Worm (Caenorhabditis elegans) whole organism, L3 larva: Measurements from ENCODE around the gene H03G16.5.

Source experiments
- R02D3.7 ChIP-seq: fragments of 150-350 bp; optimal IDR thresholded peaks from 2 replicates; lab custom pipeline; 2014; ENCODE audit warnings: missing biosample characterization, missing genetic modification characterization
- ama-1 ChIP-seq: fragments of 150-350 bp; optimal IDR thresholded peaks from 2 replicates; lab custom pipeline; 2018
- ceh-16 ChIP-seq: sonication (generic microtip); optimal IDR thresholded peaks from 2 replicates; lab custom pipeline; 2017; ENCODE audit warnings: missing biosample characterization, missing genetic modification characterization
- ceh-82 ChIP-seq: fragments of 150-350 bp; optimal IDR thresholded peaks from 2 replicates; lab custom pipeline; 2014; ENCODE audit warnings: missing biosample characterization, missing genetic modification characterization
- egl-27 ChIP-seq: sonication (generic microtip); optimal IDR thresholded peaks from 4 replicates; lab custom pipeline; 2017; ENCODE audit warnings: missing biosample characterization, missing genetic modification reagents, missing genetic modification characterization
- egl-5 ChIP-seq: fragments of 150-350 bp; optimal IDR thresholded peaks from 2 replicates; lab custom pipeline; 2017; ENCODE audit warnings: missing biosample characterization, missing genetic modification reagents, missing genetic modification characterization, inconsistent platforms
- elt-1 ChIP-seq: fragments of 150-350 bp; optimal IDR thresholded peaks from 2 replicates; lab custom pipeline; 2014; ENCODE audit warnings: missing biosample characterization, missing genetic modification characterization
- elt-2 ChIP-seq: sonication (generic microtip); optimal IDR thresholded peaks from 2 replicates; lab custom pipeline; 2016; ENCODE audit warnings: missing genetic modification reagents, mild to moderate bottlenecking, missing genetic modification characterization, missing compliant biosample characterization
- elt-3 ChIP-seq, 3 experiments: fragments of 150-350 bp in 1 of 3; sonication (generic microtip) in 2 of 3; optimal IDR thresholded peaks; 2 replicates in 2 of 3; 4 replicates in 1 of 3; lab custom pipeline; 2014 to 2017; ENCODE audit warnings: missing biosample characterization in 3 of 3, missing genetic modification characterization in 3 of 3
- eor-1 ChIP-seq, 2 experiments: fragments of 150-350 bp; optimal IDR thresholded peaks; 2 replicates each; lab custom pipeline; 2014 to 2018; ENCODE audit warnings: missing biosample characterization in 2 of 2, missing genetic modification characterization in 2 of 2
- fkh-2 ChIP-seq: fragments of 150-350 bp; optimal IDR thresholded peaks from 2 replicates; lab custom pipeline; 2014; ENCODE audit warnings: missing biosample characterization, missing genetic modification reagents, missing genetic modification characterization
- hmg-11 ChIP-seq: sonication (generic microtip); optimal IDR thresholded peaks from 2 replicates; lab custom pipeline; 2016; ENCODE audit warnings: missing genetic modification characterization, missing compliant biosample characterization
- lin-15B ChIP-seq: fragments of 150-350 bp; optimal IDR thresholded peaks from 2 replicates; lab custom pipeline; 2014; ENCODE audit warnings: missing biosample characterization, missing genetic modification characterization
- lin-39 ChIP-seq: fragments of 150-350 bp; optimal IDR thresholded peaks from 2 replicates; lab custom pipeline; 2018; ENCODE audit warnings: missing biosample characterization, missing genetic modification reagents, missing genetic modification characterization
- mdl-1 ChIP-seq: fragments of 150-350 bp; optimal IDR thresholded peaks from 2 replicates; lab custom pipeline; 2014; ENCODE audit warnings: missing biosample characterization, missing genetic modification characterization
- mml-1 ChIP-seq: fragments of 150-350 bp; sonication (generic microtip); optimal IDR thresholded peaks from 3 replicates; lab custom pipeline; 2014; ENCODE audit warnings: missing biosample characterization, missing genetic modification characterization
- nfya-1 ChIP-seq: sonication (generic microtip); optimal IDR thresholded peaks from 2 replicates; lab custom pipeline; 2017; ENCODE audit warnings: missing genetic modification characterization, mild to moderate bottlenecking, missing compliant biosample characterization, antibody characterized with exemption, moderate library complexity; ENCODE audit not compliant: insufficient read depth
- nhr-11 ChIP-seq: fragments of 150-350 bp; optimal IDR thresholded peaks from 2 replicates; lab custom pipeline; 2014; ENCODE audit warnings: missing biosample characterization, missing genetic modification characterization
- nhr-12 ChIP-seq: fragments of 150-350 bp; optimal IDR thresholded peaks from 2 replicates; lab custom pipeline; 2014; ENCODE audit warnings: missing biosample characterization, missing genetic modification characterization
- nhr-25 ChIP-seq: sonication (generic microtip); optimal IDR thresholded peaks from 2 replicates; lab custom pipeline; 2017; ENCODE audit warnings: missing biosample characterization, missing genetic modification characterization
- nhr-43 ChIP-seq: sonication (generic microtip); optimal IDR thresholded peaks from 2 replicates; lab custom pipeline; 2016; ENCODE audit warnings: mild to moderate bottlenecking, missing genetic modification characterization, missing compliant biosample characterization; ENCODE audit not compliant: poor library complexity, severe bottlenecking
- nhr-77 ChIP-seq: fragments of 150-350 bp; optimal IDR thresholded peaks from 2 replicates; lab custom pipeline; 2014; ENCODE audit warnings: missing biosample characterization, missing genetic modification characterization
- pha-4 ChIP-seq: fragments of 150-350 bp; optimal IDR thresholded peaks from 2 replicates; lab custom pipeline; 2014; ENCODE audit warnings: missing biosample characterization, missing genetic modification reagents, missing genetic modification characterization
- pqm-1 ChIP-seq: fragments of 150-350 bp; optimal IDR thresholded peaks from 2 replicates; lab custom pipeline; 2017; ENCODE audit warnings: missing biosample characterization, missing genetic modification characterization, inconsistent platforms
- sea-2 ChIP-seq: fragments of 150-350 bp; sonication (generic microtip); optimal IDR thresholded peaks from 4 replicates; lab custom pipeline; 2014; ENCODE audit warnings: missing biosample characterization, missing genetic modification reagents, missing genetic modification characterization
- snpc-4 ChIP-seq: fragments of 150-350 bp; optimal IDR thresholded peaks from 2 replicates; lab custom pipeline; 2014; ENCODE audit warnings: missing biosample characterization, missing genetic modification characterization
- tbx-2 ChIP-seq: sonication (generic microtip); optimal IDR thresholded peaks from 2 replicates; lab custom pipeline; 2016; ENCODE audit warnings: mild to moderate bottlenecking, missing genetic modification characterization, missing compliant biosample characterization
- unc-62 ChIP-seq: fragments of 150-350 bp; sonication (generic microtip); optimal IDR thresholded peaks from 4 replicates; lab custom pipeline; 2014; ENCODE audit warnings: missing biosample characterization, missing genetic modification reagents, missing genetic modification characterization
- ztf-4 ChIP-seq: fragments of 150-350 bp; optimal IDR thresholded peaks from 2 replicates; lab custom pipeline; 2014; ENCODE audit warnings: missing biosample characterization, missing genetic modification characterization

The H03G16.5 gene

DNA sequence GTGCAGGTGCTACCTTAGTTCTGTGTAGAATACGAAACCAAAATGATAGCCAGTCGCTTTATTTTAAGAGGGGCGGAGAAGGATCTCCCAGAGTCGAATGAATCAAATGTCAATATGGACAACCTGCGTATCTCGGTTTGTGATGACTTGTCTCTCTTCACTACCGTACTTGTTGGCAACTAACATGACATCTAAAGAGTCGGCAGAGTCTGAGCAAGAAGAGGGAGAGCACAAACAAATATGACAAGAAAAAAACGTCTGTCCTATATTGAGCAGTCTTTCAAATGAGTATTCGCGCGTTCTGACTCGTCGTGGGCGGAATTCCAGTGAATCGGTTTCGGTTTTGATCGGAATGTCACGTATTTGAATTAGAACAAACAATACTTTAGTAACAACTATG lies 38.3 kb upstream of the H03G16.5 start, which contains the start of gene F09B12.7:
Gene F09B12.7, minus strand, starts transcription at position 101 of the 400 bp plus-strand sequence.
- TF ChIP-seq pqm-1 (tag; lab: Kevin White, UChicago) = no peak
- TF ChIP-seq pha-4 = peak; percentile 59
- TF ChIP-seq tbx-2 (tag; lab: Kevin White, UChicago) = no peak
- no peak for TF ChIP-seq fkh-2
- no peak for TF ChIP-seq lin-39
- TF ChIP-seq nhr-25 (tag; lab: Kevin White, UChicago) = no peak
- TF ChIP-seq, all 47 proteins: peak for 1

- TF ChIP-seq snpc-4 (peak; percentile 45), elt-3 (tag; optimal IDR thresholded peaks at IDR 0.05; lab: Kevin White, UChicago) (no peak), egl-5 (tag; lab: Kevin White, UChicago) (no peak)
Observed at ce11 chrX:15092775-15093386, 36.2 kb upstream of the H03G16.5 start.

DNA sequence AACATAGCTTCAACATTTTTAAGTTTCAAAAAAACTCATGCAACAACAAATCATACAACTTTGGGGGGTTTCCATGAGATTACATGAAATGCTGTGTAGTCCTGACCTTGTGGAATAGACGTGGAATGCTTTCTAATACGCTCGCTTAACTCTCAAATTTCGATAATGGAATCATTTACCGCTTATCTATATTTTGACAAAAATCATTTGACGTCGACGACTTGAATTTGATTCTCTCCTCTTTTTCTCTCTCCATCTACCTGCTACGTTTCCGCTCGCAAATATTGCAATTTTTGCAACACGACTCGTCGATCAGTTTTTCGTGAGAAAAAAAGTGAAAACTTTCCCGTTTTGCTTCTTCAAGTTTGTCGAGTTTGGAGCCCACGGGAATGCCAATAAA lies 32.5 kb upstream of the H03G16.5 start, which contains the start of gene flr-4:
Gene flr-4, plus strand, starts transcription at position 275 of the 400 bp plus-strand sequence.
- TF ChIP-seq elt-1 (tag; lab: Kevin White, UChicago) = no peak
- TF ChIP-seq nhr-12 (tag; lab: Kevin White, UChicago) = no peak
- peak; percentile 77 for TF ChIP-seq elt-2

- TF ChIP-seq nhr-11 (tag; lab: Kevin White, UChicago) (no peak), ceh-16 (tag; lab: Kevin White, UChicago) (no peak), elt-2 (peak; percentile 50), egl-5 (tag; lab: Kevin White, UChicago) (no peak)
- TF ChIP-seq, all 47 proteins: peak for 1
Observed at ce11 chrX:15087752-15088151, 31.1 kb upstream of the H03G16.5 start.

DNA sequence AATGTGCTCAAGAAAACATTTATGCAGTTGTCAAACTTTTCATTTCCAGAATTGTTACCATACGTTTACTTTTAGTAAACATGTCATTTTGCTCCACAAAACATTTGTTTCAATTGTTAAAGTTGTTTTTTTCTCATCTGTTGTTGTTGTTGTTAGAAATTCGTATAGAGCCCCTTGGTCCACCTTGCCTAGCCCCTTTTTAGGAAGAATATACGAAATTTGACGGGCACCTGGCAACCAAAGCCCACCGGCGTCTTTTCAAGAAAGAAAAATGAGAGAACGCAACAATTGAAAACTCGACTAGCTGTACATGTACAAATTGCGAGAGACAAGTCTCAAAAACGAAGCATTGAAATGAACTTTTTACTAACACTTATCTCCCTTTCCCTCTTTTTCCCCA lies 27.8 kb upstream of the H03G16.5 start, which contains the start of gene F09B12.5:
Gene F09B12.5, plus strand, starts transcription at position 301 of the 400 bp plus-strand sequence.
- TF ChIP-seq ztf-4 = no peak
- TF ChIP-seq R02D3.7 = no peak
- no peak for TF ChIP-seq lin-15B (tag; lab: Kevin White, UChicago)
- TF ChIP-seq sea-2 (GFP tag; lab: Kevin White, UChicago) = no peak
- no peak for TF ChIP-seq nfya-1 (tag; lab: Kevin White, UChicago)
- TF ChIP-seq nhr-77 (tag; lab: Kevin White, UChicago) = no peak
- TF ChIP-seq ceh-82 (tag; lab: Kevin White, UChicago) = no peak
- no peak for TF ChIP-seq eor-1 (tag; optimal IDR thresholded peaks at IDR 0.05; lab: Kevin White, UChicago)
- TF ChIP-seq mml-1 = no peak
- no peak for TF ChIP-seq nhr-43
- TF ChIP-seq lin-39 = no peak
- TF ChIP-seq egl-27 = no peak
- TF ChIP-seq, all 47 proteins: peak for 0

DNA sequence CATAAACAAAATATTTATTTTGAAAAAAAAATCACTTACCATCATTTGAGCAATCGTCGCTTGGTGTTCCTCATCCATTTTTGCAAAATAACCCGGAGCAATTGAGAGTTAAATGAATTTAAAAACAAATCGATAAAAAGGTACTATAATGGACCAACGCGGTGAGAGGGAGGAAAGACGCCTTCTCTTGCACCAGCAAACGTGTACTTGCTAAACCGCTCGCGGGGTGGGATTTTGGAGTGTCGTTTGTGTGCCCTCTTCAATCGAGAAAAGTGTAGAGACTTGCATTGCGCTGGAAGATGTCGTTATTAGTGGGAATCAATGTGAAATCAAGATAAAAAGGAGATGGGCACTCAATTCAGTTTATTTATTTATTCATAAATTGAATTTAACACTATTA lies 27.2 kb upstream of the H03G16.5 start, which contains the start of gene H40L08.1:
Gene H40L08.1, minus strand, starts transcription at position 292 of the 400 bp plus-strand sequence.
- TF ChIP-seq unc-62 (GFP tag; lab: Kevin White, UChicago) (no peak), elt-2 (peak; percentile 15), nfya-1 (tag; lab: Kevin White, UChicago) (peak; percentile 32), snpc-4 (peak; percentile 42), mdl-1 (tag; lab: Kevin White, UChicago) (no peak), hmg-11 (tag; lab: Kevin White, UChicago) (peak; percentile 63), sea-2 (GFP tag; lab: Kevin White, UChicago) (no peak)

- TF ChIP-seq unc-62 (GFP tag; lab: Kevin White, UChicago) (no peak), ama-1 (lab: Kevin White, UChicago) (peak; percentile 30), nhr-43 (peak; percentile 45)
Observed at ce11 chrX:15081486-15081885, 24.8 kb upstream of the H03G16.5 start.
